Worm (Caenorhabditis elegans) whole organism, midembryonic: ENCODE data around the gene pat-12.

Experiments used
- tab-1 ChIP-seq: fragments of 200-800 bp; sonication (Bioruptor generic); IDR thresholded peaks from 2 replicates; pipeline ENCODE4 v1.3.6; 2022; ENCODE audit warnings: missing genetic modification characterization, missing compliant biosample characterization
- ztf-23 ChIP-seq: fragments of 200-800 bp; sonication (Bioruptor generic); IDR thresholded peaks from 2 replicates; pipeline ENCODE4 v1.3.6; 2022; ENCODE audit warnings: missing genetic modification reagents, missing genetic modification characterization, missing compliant biosample characterization

- TF ChIP-seq ztf-23 (GFP tag; lab: Robert Waterston, UW) (no peak), tab-1 (GFP tag; lab: Robert Waterston, UW) (no peak)
These were observed 9.2 kb upstream of the pat-12 start, which contains the start of gene nlp-52 for ce11 chrIII:761476-761875.
